Worm (Caenorhabditis elegans) whole organism, midembryonic: ENCODE measurements around the gene T19B10.12.

Experiments used
- T22C8.4 ChIP-seq: fragments of 200-800 bp; sonication (Bioruptor generic); IDR thresholded peaks from 2 replicates; pipeline ENCODE4 v1.3.6; 2022; ENCODE audit warnings: missing genetic modification characterization, missing compliant biosample characterization
- cog-1 ChIP-seq: sonication (generic microtip); optimal IDR thresholded peaks from 2 replicates; lab custom pipeline; 2016; ENCODE audit warnings: missing genetic modification characterization, missing compliant biosample characterization
- flt-1 ChIP-seq: fragments of 200-800 bp; sonication (Bioruptor generic); IDR thresholded peaks from 2 replicates; pipeline ENCODE4 v1.3.6; 2022; ENCODE audit warnings: missing genetic modification characterization, missing compliant biosample characterization
- med-1 ChIP-seq: sonication (generic microtip); optimal IDR thresholded peaks from 2 replicates; lab custom pipeline; 2017; ENCODE audit warnings: missing genetic modification characterization, mild to moderate bottlenecking, missing compliant biosample characterization, antibody characterized with exemption, missing genetic modification reagents; ENCODE audit not compliant: insufficient read depth
- ref-1 ChIP-seq: fragments of 200-800 bp; sonication (Bioruptor generic); conservative IDR thresholded peaks from 2 replicates; pipeline ENCODE4 v1.3.6; 2022; ENCODE audit warnings: missing genetic modification reagents, missing genetic modification characterization, missing compliant biosample characterization
- tab-1 ChIP-seq: fragments of 200-800 bp; sonication (Bioruptor generic); IDR thresholded peaks from 2 replicates; pipeline ENCODE4 v1.3.6; 2022; ENCODE audit warnings: missing genetic modification characterization, missing compliant biosample characterization
- ztf-23 ChIP-seq: fragments of 200-800 bp; sonication (Bioruptor generic); IDR thresholded peaks from 2 replicates; pipeline ENCODE4 v1.3.6; 2022; ENCODE audit warnings: missing genetic modification reagents, missing genetic modification characterization, missing compliant biosample characterization
- ztf-29 ChIP-seq: fragments of 200-800 bp; sonication (Bioruptor generic); IDR thresholded peaks from 2 replicates; pipeline ENCODE4 v1.3.6; 2022; ENCODE audit warnings: missing genetic modification reagents, missing genetic modification characterization, missing compliant biosample characterization

ce11 chrV:11290888-11291287 lies 40.1 kb downstream of the T19B10.12 start, which contains the start of gene C03E10.1:
- TF ChIP-seq ref-1 (GFP tag; lab: Robert Waterston, UW) (no peak), med-1 (GFP tag; lab: Kevin White, UChicago) (no peak), cog-1 (tag; lab: Kevin White, UChicago) (no peak), flt-1 (GFP tag; lab: Robert Waterston, UW) (no peak), ztf-23 (no peak), tab-1 (GFP tag; lab: Robert Waterston, UW) (no peak), ztf-29 (GFP tag; lab: Robert Waterston, UW) (no peak), T22C8.4 (GFP tag; lab: Robert Waterston, UW) (no peak)
